Worm (Caenorhabditis elegans): Measurements from ENCODE around the gene R09A8.2.

ce11 chrX:12663537-12663936 is 44.3 kb downstream of the R09A8.2 start, which contains the start of gene nlp-76:
- TF ChIP-seq ets-7 (tag; optimal IDR thresholded peaks at IDR 0.05) (no peak), flt-1 (GFP tag; IDR thresholded peaks at IDR 0.05) (no peak), sea-1 (GFP tag; conservative IDR thresholded peaks at IDR 0.05) (no peak), pes-1 (GFP tag; IDR thresholded peaks at IDR 0.05) (no peak), tbx-37 (GFP tag; conservative IDR thresholded peaks at IDR 0.05) (no peak), hnd-1 (tag; optimal IDR thresholded peaks at IDR 0.05) (no peak), ceh-13 (GFP tag; optimal IDR thresholded peaks at IDR 0.05) (no peak), hmbx-1 (tag; optimal IDR thresholded peaks at IDR 0.05) (no peak), ama-1 (optimal IDR thresholded peaks at IDR 0.05) (no peak)

Measured in whole organism, early embryonic.